Fruit fly (Drosophila melanogaster): ENCODE data around the gene CG6983.
A peak's percentile ranks its signal among the peaks of the same experiment; 100 is the strongest.

Gene CG6983

DNA sequence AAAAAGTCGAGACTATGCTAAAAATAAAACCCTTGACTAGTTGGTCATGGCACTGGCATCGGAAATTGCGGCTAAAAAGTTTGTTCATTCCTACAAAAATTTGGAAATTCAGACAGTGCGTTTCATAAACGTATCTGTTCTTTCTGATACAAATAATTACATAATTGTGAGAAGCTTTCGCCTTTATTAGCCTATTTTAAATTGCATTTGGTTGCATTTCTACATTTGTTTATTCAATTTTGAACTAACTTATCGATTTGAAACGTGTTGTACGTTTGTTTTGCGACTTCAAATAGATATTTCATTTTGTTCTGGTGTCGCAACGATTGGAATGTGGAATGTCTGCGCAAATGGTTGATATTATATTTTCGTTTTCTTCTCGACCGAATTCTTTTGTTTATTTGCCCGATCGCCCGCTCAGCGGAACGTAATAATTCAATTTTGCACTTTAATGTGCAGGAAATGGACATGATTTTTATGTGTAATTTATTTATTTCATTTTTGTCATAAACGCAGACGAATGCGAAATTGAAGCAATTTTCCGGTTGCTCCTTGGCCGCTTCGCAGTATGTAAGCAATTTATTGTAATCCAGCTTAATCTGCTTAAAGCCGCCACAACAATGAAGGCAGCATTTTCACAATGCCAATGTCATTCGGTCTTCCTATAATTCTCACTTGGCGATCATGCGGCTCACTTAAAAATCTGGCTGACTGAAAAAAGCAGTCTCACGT is 3.0 kb downstream of the CG6983 start:
- TF ChIP-seq CG33017 (tag; optimal IDR thresholded peaks at IDR 0.05) = no peak
- peak; percentile 98 for TF ChIP-seq tj (GFP tag; optimal IDR thresholded peaks at IDR 0.05)

- TF ChIP-seq CG7101 (tag; optimal IDR thresholded peaks at IDR 0.05) = peak; percentile 29
- no peak for TF ChIP-seq CG12768 (GFP tag; optimal IDR thresholded peaks at IDR 0.05)
- no peak for TF ChIP-seq pad (GFP tag; optimal IDR thresholded peaks at IDR 0.05)
- TF ChIP-seq CG7045 (GFP tag; optimal IDR thresholded peaks at IDR 0.05) = no peak
- no peak for TF ChIP-seq tj (GFP tag; optimal IDR thresholded peaks at IDR 0.05)
- peak; percentile 3 for TF ChIP-seq CG11617 (GFP tag; optimal IDR thresholded peaks at IDR 0.05)
- no peak for TF ChIP-seq toe (GFP tag; optimal IDR thresholded peaks at IDR 0.05)
- TF ChIP-seq Crg-1 (GFP tag; optimal IDR thresholded peaks at IDR 0.05) = no peak
- no peak for TF ChIP-seq Mnt (GFP tag; optimal IDR thresholded peaks at IDR 0.05)
- no peak for TF ChIP-seq ovo (GFP tag; optimal IDR thresholded peaks at IDR 0.05)
- no peak for TF ChIP-seq CG5204 (GFP tag; optimal IDR thresholded peaks at IDR 0.05)
- no peak for TF ChIP-seq CG1620 (GFP tag; optimal IDR thresholded peaks at IDR 0.05)
- TF ChIP-seq Hr96 (GFP tag; optimal IDR thresholded peaks at IDR 0.05) = no peak
- peak; percentile 64 for TF ChIP-seq bab1 (GFP tag; optimal IDR thresholded peaks at IDR 0.05)
- TF ChIP-seq CG14711 (tag; optimal IDR thresholded peaks at IDR 0.05) = peak; percentile 61
- no peak for TF ChIP-seq kay (GFP tag; ENCODE audit: borderline replicate concordance)
- peak; percentile 0 for TF ChIP-seq cic (GFP tag; optimal IDR thresholded peaks at IDR 0.05)
- TF ChIP-seq Clk (GFP tag; optimal IDR thresholded peaks at IDR 0.05) = no peak
- no peak for TF ChIP-seq CG33017 (tag; optimal IDR thresholded peaks at IDR 0.05)
- TF ChIP-seq cnc (optimal IDR thresholded peaks at IDR 0.05) = no peak
These were observed 4.2 kb downstream of the CG6983 start for dm6 chr3L:8445027-8445426.

DNA sequence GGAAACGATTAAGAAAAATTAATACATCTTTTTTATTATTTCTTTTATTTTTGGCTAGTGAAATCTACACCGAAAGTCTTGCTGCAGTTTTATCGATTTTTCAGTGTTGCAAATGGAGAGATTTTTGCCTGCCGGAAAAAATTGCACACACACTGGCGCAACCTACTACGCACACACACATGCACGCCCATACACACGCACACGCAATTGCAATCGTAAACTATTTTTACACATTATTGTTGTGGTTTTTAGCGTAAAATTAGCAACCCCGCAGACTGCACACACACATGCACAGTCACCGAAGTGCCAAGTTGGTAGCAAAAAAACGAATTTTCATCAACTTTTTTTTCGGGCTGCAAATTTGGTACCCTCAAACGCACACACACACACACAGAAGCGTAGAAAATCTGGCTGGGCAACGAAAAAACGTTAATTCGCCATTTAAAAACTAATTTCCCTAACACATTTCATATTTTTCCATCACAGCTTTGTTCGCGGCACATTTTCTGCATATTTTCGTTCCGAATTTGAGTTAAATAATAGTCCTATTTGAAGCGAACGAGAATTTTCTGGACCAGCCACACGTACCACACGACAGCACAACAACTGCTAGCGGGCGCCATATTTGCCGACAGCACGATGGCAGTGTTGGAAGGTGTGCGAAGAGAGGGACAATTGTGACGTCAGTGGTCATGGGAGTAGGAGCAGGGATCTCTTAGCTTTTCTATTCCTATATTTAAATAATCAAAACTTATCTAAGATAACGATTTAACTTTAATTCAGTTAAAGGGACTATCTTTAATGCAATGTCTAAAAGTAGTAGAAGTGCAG is 7.2 kb downstream of the CG6983 start, which contains the start of gene Unr:
Unr (minus strand) TSS at position 637 of the 831 bp plus-strand sequence.
- TF ChIP-seq bab1 (GFP tag; optimal IDR thresholded peaks at IDR 0.05) (peak; percentile 85), CG1620 (GFP tag; optimal IDR thresholded peaks at IDR 0.05) (peak; percentile 94), CG5204 (GFP tag; optimal IDR thresholded peaks at IDR 0.05) (no peak), Mnt (GFP tag; optimal IDR thresholded peaks at IDR 0.05) (peak; percentile 80), cnc (optimal IDR thresholded peaks at IDR 0.05) (no peak), CG11617 (GFP tag; optimal IDR thresholded peaks at IDR 0.05) (peak; percentile 79), toe (GFP tag; optimal IDR thresholded peaks at IDR 0.05) (no peak), CG7101 (tag; optimal IDR thresholded peaks at IDR 0.05) (peak; percentile 82), Clk (GFP tag; optimal IDR thresholded peaks at IDR 0.05) (peak; percentile 38), cic (GFP tag; optimal IDR thresholded peaks at IDR 0.05) (peak; percentile 96), Hr96 (GFP tag; optimal IDR thresholded peaks at IDR 0.05) (no peak), CG14711 (tag; optimal IDR thresholded peaks at IDR 0.05) (peak; percentile 65), CG33017 (tag; optimal IDR thresholded peaks at IDR 0.05) (peak; percentile 71), tj (GFP tag; optimal IDR thresholded peaks at IDR 0.05) (peak; percentile 88), CG7045 (GFP tag; optimal IDR thresholded peaks at IDR 0.05) (peak; percentile 61), Crg-1 (GFP tag; optimal IDR thresholded peaks at IDR 0.05) (peak; percentile 91), kay (GFP tag; ENCODE audit: borderline replicate concordance) (no peak), ovo (GFP tag; optimal IDR thresholded peaks at IDR 0.05) (peak; percentile 79), CG12768 (GFP tag; optimal IDR thresholded peaks at IDR 0.05) (peak; percentile 81), pad (GFP tag; optimal IDR thresholded peaks at IDR 0.05) (peak; percentile 73)

- peak; percentile 96 for TF ChIP-seq kay (GFP tag; ENCODE audit: borderline replicate concordance)
- no peak for TF ChIP-seq bab1 (GFP tag; optimal IDR thresholded peaks at IDR 0.05)
- TF ChIP-seq CG12768 (GFP tag; optimal IDR thresholded peaks at IDR 0.05) = peak; percentile 39
- peak; percentile 61 for TF ChIP-seq CG7045 (GFP tag; optimal IDR thresholded peaks at IDR 0.05)
- TF ChIP-seq Crg-1 (GFP tag; optimal IDR thresholded peaks at IDR 0.05) = no peak
- TF ChIP-seq cnc (optimal IDR thresholded peaks at IDR 0.05) = no peak
- peak; percentile 49 for TF ChIP-seq ovo (GFP tag; optimal IDR thresholded peaks at IDR 0.05)
- TF ChIP-seq CG11617 (GFP tag; optimal IDR thresholded peaks at IDR 0.05) = peak; percentile 22
- TF ChIP-seq CG33017 (tag; optimal IDR thresholded peaks at IDR 0.05) = peak; percentile 55
- peak; percentile 10 for TF ChIP-seq Clk (GFP tag; optimal IDR thresholded peaks at IDR 0.05)
These were observed 8.2 kb downstream of the CG6983 start for dm6 chr3L:8440771-8441549.

dm6 chr3L:8440079-8440478 is 9.1 kb downstream of the CG6983 start:
- TF ChIP-seq CG14711 (tag; optimal IDR thresholded peaks at IDR 0.05) (no peak), ovo (GFP tag; optimal IDR thresholded peaks at IDR 0.05) (no peak), CG1620 (GFP tag; optimal IDR thresholded peaks at IDR 0.05) (no peak), tj (GFP tag; optimal IDR thresholded peaks at IDR 0.05) (no peak), kay (GFP tag; ENCODE audit: borderline replicate concordance) (no peak), Hr96 (GFP tag; optimal IDR thresholded peaks at IDR 0.05) (no peak), CG11617 (GFP tag; optimal IDR thresholded peaks at IDR 0.05) (no peak), CG12768 (GFP tag; optimal IDR thresholded peaks at IDR 0.05) (no peak), bab1 (GFP tag; optimal IDR thresholded peaks at IDR 0.05) (no peak), cnc (optimal IDR thresholded peaks at IDR 0.05) (no peak), Mnt (GFP tag; optimal IDR thresholded peaks at IDR 0.05) (no peak), Clk (GFP tag; optimal IDR thresholded peaks at IDR 0.05) (no peak), Crg-1 (GFP tag; optimal IDR thresholded peaks at IDR 0.05) (no peak), toe (GFP tag; optimal IDR thresholded peaks at IDR 0.05) (no peak), CG33017 (tag; optimal IDR thresholded peaks at IDR 0.05) (no peak), pad (GFP tag; optimal IDR thresholded peaks at IDR 0.05) (no peak), CG7045 (GFP tag; optimal IDR thresholded peaks at IDR 0.05) (no peak)

Data from whole organism, adult.